Worm (Caenorhabditis elegans) whole organism, L1 larva: ENCODE data around the gene oac-1.

Source experiments
- C04F5.9 ChIP-seq: sonication (generic microtip); optimal IDR thresholded peaks from 2 replicates; lab custom pipeline; 2016; ENCODE audit warnings: missing genetic modification characterization, missing compliant biosample characterization
- C34B4.2 ChIP-seq: sonication (generic microtip); optimal IDR thresholded peaks from 2 replicates; lab custom pipeline; 2017; ENCODE audit warnings: mild to moderate bottlenecking, missing genetic modification characterization, missing compliant biosample characterization
- F16B12.6 ChIP-seq: fragments of 150-350 bp; optimal IDR thresholded peaks from 2 replicates; lab custom pipeline; 2014; ENCODE audit warnings: missing biosample characterization, missing genetic modification characterization
- Y116A8C.19 ChIP-seq: sonication (generic microtip); optimal IDR thresholded peaks from 2 replicates; lab custom pipeline; 2016; ENCODE audit warnings: missing compliant biosample characterization, missing genetic modification characterization, borderline replicate concordance
- ama-1 ChIP-seq: fragments of 150-350 bp; optimal IDR thresholded peaks from 2 replicates; lab custom pipeline; 2014
- blmp-1 ChIP-seq: fragments of 150-350 bp; optimal IDR thresholded peaks from 2 replicates; lab custom pipeline; 2014; ENCODE audit warnings: missing biosample characterization, missing genetic modification characterization
- ceh-63 ChIP-seq: fragments of 200-800 bp; sonication (Bioruptor generic); optimal IDR thresholded peaks from 2 replicates; lab custom pipeline; 2018; ENCODE audit warnings: mild to moderate bottlenecking, missing genetic modification characterization, missing compliant biosample characterization
- ceh-82 ChIP-seq, 3 experiments: fragments of 150-350 bp in 1 of 3; sonication (generic microtip) in 2 of 3; optimal IDR thresholded peaks; 2 replicates each; lab custom pipeline; 2014 to 2017; ENCODE audit warnings: missing biosample characterization in 3 of 3, missing genetic modification characterization in 3 of 3
- ceh-90 ChIP-seq: sonication (generic microtip); optimal IDR thresholded peaks from 2 replicates; lab custom pipeline; 2016; ENCODE audit warnings: missing genetic modification characterization, missing compliant biosample characterization
- dsc-1 ChIP-seq: sonication (generic microtip); optimal IDR thresholded peaks from 2 replicates; lab custom pipeline; 2016; ENCODE audit warnings: mild to moderate bottlenecking, missing genetic modification characterization, missing compliant biosample characterization
- efl-3 ChIP-seq: fragments of 200-800 bp; sonication (Bioruptor generic); optimal IDR thresholded peaks from 2 replicates; lab custom pipeline; 2018; ENCODE audit warnings: mild to moderate bottlenecking, missing genetic modification characterization, missing compliant biosample characterization
- egl-27 ChIP-seq, 2 experiments: fragments of 150-350 bp in 1 of 2; sonication (generic microtip); optimal IDR thresholded peaks; 3 replicates each; lab custom pipeline; 2017 to 2018; ENCODE audit warnings: missing biosample characterization in 2 of 2, missing genetic modification characterization in 2 of 2, missing genetic modification reagents in 2 of 2
- elt-2 ChIP-seq: sonication (generic microtip); optimal IDR thresholded peaks from 2 replicates; lab custom pipeline; 2016; ENCODE audit warnings: missing genetic modification characterization, mild to moderate bottlenecking, inconsistent platforms, missing compliant biosample characterization, missing genetic modification reagents
- ets-5 ChIP-seq: fragments of 200-800 bp; sonication (Bioruptor generic); IDR thresholded peaks from 2 replicates; pipeline ENCODE4 v1.3.6; 2022; ENCODE audit warnings: missing genetic modification characterization, missing compliant biosample characterization
- fkh-8 ChIP-seq: sonication (generic microtip); optimal IDR thresholded peaks from 2 replicates; lab custom pipeline; 2016; ENCODE audit warnings: mild to moderate bottlenecking, missing genetic modification characterization, missing compliant biosample characterization
- fos-1 ChIP-seq: fragments of 150-350 bp; optimal IDR thresholded peaks from 2 replicates; lab custom pipeline; 2014; ENCODE audit warnings: missing biosample characterization, missing genetic modification characterization
- hlh-17 ChIP-seq: fragments of 200-800 bp; sonication (Bioruptor generic); optimal IDR thresholded peaks from 2 replicates; lab custom pipeline; 2018; ENCODE audit warnings: missing genetic modification characterization, mild to moderate bottlenecking, missing compliant biosample characterization, moderate library complexity, borderline replicate concordance
- hpl-2 ChIP-seq: fragments of 150-350 bp; optimal IDR thresholded peaks from 2 replicates; lab custom pipeline; 2014; ENCODE audit warnings: missing biosample characterization, missing genetic modification reagents, missing genetic modification characterization
- isw-1 ChIP-seq: fragments of 200-800 bp; sonication (Bioruptor generic); IDR thresholded peaks from 2 replicates; pipeline ENCODE4 v1.3.6; 2022; ENCODE audit warnings: missing genetic modification characterization, missing compliant biosample characterization
- lin-14 ChIP-seq: fragments of 200-800 bp; sonication (Bioruptor generic); optimal IDR thresholded peaks from 2 replicates; lab custom pipeline; 2018; ENCODE audit warnings: mild to moderate bottlenecking, missing genetic modification characterization, moderate library complexity, missing compliant biosample characterization
- lin-15B ChIP-seq: fragments of 150-350 bp; sonication (generic microtip); optimal IDR thresholded peaks from 3 replicates; lab custom pipeline; 2014; ENCODE audit warnings: missing biosample characterization, missing genetic modification characterization
- lin-39 ChIP-seq: fragments of 150-350 bp; optimal IDR thresholded peaks from 2 replicates; lab custom pipeline; 2014; ENCODE audit warnings: missing biosample characterization, missing genetic modification reagents, missing genetic modification characterization
- lsy-2 ChIP-seq, 2 experiments: fragments of 150-350 bp; optimal IDR thresholded peaks; 2 replicates each; lab custom pipeline; 2014; ENCODE audit warnings: missing biosample characterization in 2 of 2, missing genetic modification characterization in 2 of 2
- mab-9 ChIP-seq: fragments of 200-800 bp; sonication (Bioruptor generic); IDR thresholded peaks from 2 replicates; pipeline ENCODE4 v1.3.6; 2022; ENCODE audit warnings: missing genetic modification reagents, missing genetic modification characterization, missing compliant biosample characterization
- mdl-1 ChIP-seq, 2 experiments: fragments of 150-350 bp; optimal IDR thresholded peaks; 2 replicates each; lab custom pipeline; 2014 to 2017; ENCODE audit warnings: missing biosample characterization in 2 of 2, missing genetic modification characterization in 2 of 2, inconsistent platforms in 1 of 2
- mef-2 ChIP-seq: fragments of 150-350 bp; optimal IDR thresholded peaks from 2 replicates; lab custom pipeline; 2014; ENCODE audit warnings: missing biosample characterization, missing genetic modification characterization
- mep-1 ChIP-seq: fragments of 150-350 bp; optimal IDR thresholded peaks from 2 replicates; lab custom pipeline; 2014; ENCODE audit warnings: missing biosample characterization, missing genetic modification characterization
- nhr-12 ChIP-seq: sonication (generic microtip); optimal IDR thresholded peaks from 2 replicates; lab custom pipeline; 2017; ENCODE audit warnings: missing biosample characterization, missing genetic modification characterization
- nhr-19 ChIP-seq: fragments of 200-800 bp; sonication (Bioruptor generic); conservative IDR thresholded peaks from 2 replicates; pipeline ENCODE4 v1.3.6; 2022; ENCODE audit warnings: missing genetic modification characterization, missing compliant biosample characterization
- nhr-20 ChIP-seq: sonication (generic microtip); optimal IDR thresholded peaks from 2 replicates; lab custom pipeline; 2016; ENCODE audit warnings: mild to moderate bottlenecking, missing genetic modification characterization, missing compliant biosample characterization
- nhr-28 ChIP-seq: fragments of 150-350 bp; optimal IDR thresholded peaks from 2 replicates; lab custom pipeline; 2014; ENCODE audit warnings: missing biosample characterization, missing genetic modification characterization
- nhr-47 ChIP-seq: sonication (generic microtip); optimal IDR thresholded peaks from 2 replicates; lab custom pipeline; 2016; ENCODE audit warnings: mild to moderate bottlenecking, missing genetic modification characterization, moderate library complexity, missing compliant biosample characterization
- nhr-71 ChIP-seq: sonication (generic microtip); optimal IDR thresholded peaks from 2 replicates; lab custom pipeline; 2016; ENCODE audit warnings: mild to moderate bottlenecking, missing genetic modification characterization, moderate library complexity, missing compliant biosample characterization
- nhr-76 ChIP-seq: sonication (generic microtip); optimal IDR thresholded peaks from 2 replicates; lab custom pipeline; 2017; ENCODE audit warnings: missing biosample characterization, missing genetic modification characterization
- nhr-77 ChIP-seq: fragments of 150-350 bp; optimal IDR thresholded peaks from 2 replicates; lab custom pipeline; 2014; ENCODE audit warnings: missing biosample characterization, missing genetic modification characterization
- pax-3 ChIP-seq: fragments of 200-800 bp; sonication (Bioruptor generic); optimal IDR thresholded peaks from 2 replicates; lab custom pipeline; 2018; ENCODE audit warnings: mild to moderate bottlenecking, missing genetic modification characterization, moderate library complexity, missing compliant biosample characterization
- pqm-1 ChIP-seq: sonication (generic microtip); optimal IDR thresholded peaks from 3 replicates; lab custom pipeline; 2017; ENCODE audit warnings: missing biosample characterization, missing genetic modification characterization
- rnt-1 ChIP-seq: sonication (generic microtip); optimal IDR thresholded peaks from 2 replicates; lab custom pipeline; 2016; ENCODE audit warnings: mild to moderate bottlenecking, missing genetic modification characterization, moderate library complexity, missing compliant biosample characterization
- skn-1 ChIP-seq: fragments of 150-350 bp; optimal IDR thresholded peaks from 2 replicates; lab custom pipeline; 2014; ENCODE audit warnings: missing biosample characterization, missing genetic modification characterization
- sptf-1 ChIP-seq: fragments of 150-350 bp; optimal IDR thresholded peaks from 2 replicates; lab custom pipeline; 2014; ENCODE audit warnings: missing biosample characterization, missing genetic modification characterization
- tlp-1 ChIP-seq: fragments of 150-350 bp; optimal IDR thresholded peaks from 2 replicates; lab custom pipeline; 2014; ENCODE audit warnings: missing biosample characterization, missing genetic modification characterization
- unc-130 ChIP-seq: fragments of 150-350 bp; optimal IDR thresholded peaks from 2 replicates; lab custom pipeline; 2017; ENCODE audit warnings: missing biosample characterization, missing genetic modification characterization, inconsistent platforms
- unc-30 ChIP-seq: sonication (generic microtip); optimal IDR thresholded peaks from 2 replicates; lab custom pipeline; 2017; ENCODE audit warnings: missing biosample characterization, missing genetic modification characterization
- unc-86 ChIP-seq: sonication (generic microtip); optimal IDR thresholded peaks from 2 replicates; lab custom pipeline; 2016; ENCODE audit warnings: missing genetic modification characterization, missing compliant biosample characterization
- unc-98 ChIP-seq: fragments of 200-800 bp; sonication (Bioruptor generic); IDR thresholded peaks from 2 replicates; pipeline ENCODE4 v1.3.6; 2022; ENCODE audit warnings: missing genetic modification characterization, missing compliant biosample characterization
- vab-15 ChIP-seq: sonication (generic microtip); optimal IDR thresholded peaks from 2 replicates; lab custom pipeline; 2017; ENCODE audit warnings: missing genotype, mild to moderate bottlenecking, missing genetic modification characterization, missing compliant biosample characterization
- zag-1 ChIP-seq: fragments of 150-350 bp; optimal IDR thresholded peaks from 2 replicates; lab custom pipeline; 2014; ENCODE audit warnings: missing biosample characterization, missing genetic modification characterization
- zip-4 ChIP-seq: fragments of 200-800 bp; sonication (Bioruptor generic); optimal IDR thresholded peaks from 2 replicates; lab custom pipeline; 2018; ENCODE audit warnings: mild to moderate bottlenecking, missing genetic modification characterization, moderate library complexity, missing compliant biosample characterization

The oac-1 gene

ce11 chrV:19533480-19533879, 22.3 kb downstream of the oac-1 start (continued):
- TF ChIP-seq zag-1 (tag; lab: Kevin White, UChicago) (no peak), pax-3 (no peak), dsc-1 (tag; lab: Kevin White, UChicago) (no peak), fos-1 (tag; lab: Kevin White, UChicago) (no peak), sptf-1 (tag; lab: Kevin White, UChicago) (no peak), unc-30 (tag; lab: Kevin White, UChicago) (no peak), efl-3 (GFP tag; lab: Kevin White, UChicago) (no peak), tlp-1 (tag; lab: Kevin White, UChicago) (no peak), C34B4.2 (tag; lab: Kevin White, UChicago) (no peak), lin-15B (tag; lab: Kevin White, UChicago) (no peak), isw-1 (GFP tag; lab: Robert Waterston, UW) (no peak), lin-39 (tag; lab: Kevin White, UChicago) (no peak), unc-98 (GFP tag; lab: Robert Waterston, UW) (no peak), Y116A8C.19 (tag; lab: Kevin White, UChicago) (no peak), blmp-1 (peak; percentile 7), mep-1 (tag; lab: Kevin White, UChicago) (no peak), lsy-2 (tag; optimal IDR thresholded peaks at IDR 0.05; lab: Kevin White, UChicago) (peak in 1 of 2 experiments; percentile 15), ceh-63 (GFP tag; lab: Kevin White, UChicago) (no peak), nhr-76 (tag; lab: Kevin White, UChicago) (no peak), zip-4 (GFP tag; lab: Kevin White, UChicago) (no peak), F16B12.6 (tag; lab: Kevin White, UChicago) (no peak), ceh-82 (tag; optimal IDR thresholded peaks at IDR 0.05; lab: Kevin White, UChicago) (no peak), C04F5.9 (tag; lab: Kevin White, UChicago) (no peak), vab-15 (tag; lab: Kevin White, UChicago) (no peak), mab-9 (GFP tag; lab: Robert Waterston, UW) (no peak), hlh-17 (GFP tag; lab: Kevin White, UChicago) (no peak), ceh-90 (tag; lab: Kevin White, UChicago) (no peak), nhr-71 (tag; lab: Kevin White, UChicago) (peak; percentile 32), nhr-12 (tag; lab: Kevin White, UChicago) (no peak), hpl-2 (GFP tag; lab: Kevin White, UChicago) (no peak)

- TF ChIP-seq nhr-47 (tag; lab: Kevin White, UChicago) (peak; percentile 5), dsc-1 (tag; lab: Kevin White, UChicago) (peak; percentile 35), rnt-1 (tag; lab: Kevin White, UChicago) (no peak)
Observed at ce11 chrV:19533010-19533409, 22.8 kb downstream of the oac-1 start, which contains the start of gene Y43F8B.2. TSS of gene Y43F8B.2 (minus strand) at chrV:19533110.

- TF ChIP-seq nhr-28 (tag; lab: Kevin White, UChicago) = no peak
- peak; percentile 22 for TF ChIP-seq fkh-8
- TF ChIP-seq lin-14 = peak; percentile 36
- no peak for TF ChIP-seq blmp-1
- TF ChIP-seq nhr-77 (tag; lab: Kevin White, UChicago) = no peak
- no peak for TF ChIP-seq elt-2 (tag; lab: Kevin White, UChicago)
- TF ChIP-seq mdl-1 (tag; optimal IDR thresholded peaks at IDR 0.05; lab: Kevin White, UChicago) = no peak
Observed at ce11 chrV:19531034-19531433, 24.7 kb downstream of the oac-1 start.

ce11 chrV:19529168-19529567, 26.6 kb downstream of the oac-1 start:
- TF ChIP-seq nhr-20 (tag; lab: Kevin White, UChicago) (peak; percentile 99), pqm-1 (tag; lab: Kevin White, UChicago) (no peak), unc-98 (GFP tag; lab: Robert Waterston, UW) (peak; percentile 30; the same call in 1 of the 2 replicates), tlp-1 (tag; lab: Kevin White, UChicago) (no peak), Y116A8C.19 (tag; lab: Kevin White, UChicago) (no peak), egl-27 (tag; optimal IDR thresholded peaks at IDR 0.05; lab: Kevin White, UChicago) (peak; percentile 81 to 98), pax-3 (peak; percentile 89), ceh-63 (GFP tag; lab: Kevin White, UChicago) (no peak), ets-5 (no peak), unc-86 (peak; percentile 87), unc-130 (tag; lab: Kevin White, UChicago) (peak; percentile 81), ama-1 (lab: Kevin White, UChicago) (peak; percentile 35), hlh-17 (GFP tag; lab: Kevin White, UChicago) (no peak), dsc-1 (tag; lab: Kevin White, UChicago) (peak; percentile 83), nhr-19 (GFP tag; lab: Robert Waterston, UW) (peak; percentile 99), skn-1 (tag; lab: Kevin White, UChicago) (peak; percentile 85), mef-2 (tag; lab: Kevin White, UChicago) (peak; percentile 55), ceh-90 (tag; lab: Kevin White, UChicago) (peak; percentile 42)
